Fruit fly (Drosophila melanogaster): ENCODE measurements around the gene Hsc70-4.
A peak's percentile ranks its signal among the peaks of the same experiment; 100 is the strongest.

The Hsc70-4 gene

dm6 chr3R:15196134-15197034 is 46.1 kb upstream of the Hsc70-4 start, which contains the start of the genes Kpc1 and CG42542 (continued):
- TF ChIP-seq scrt (GFP tag; optimal IDR thresholded peaks at IDR 0.05) = peak; percentile 35
- TF ChIP-seq Elba2 (GFP tag; optimal IDR thresholded peaks at IDR 0.05) = no peak
- TF ChIP-seq p53 (GFP tag; optimal IDR thresholded peaks at IDR 0.05) = no peak
- TF ChIP-seq CG6765 (GFP tag; optimal IDR thresholded peaks at IDR 0.05) = peak; percentile 13
- peak; percentile 81 for TF ChIP-seq CG15514 (GFP tag; optimal IDR thresholded peaks at IDR 0.05)
- peak; percentile 54 for TF ChIP-seq phol (tag; optimal IDR thresholded peaks at IDR 0.05)
- TF ChIP-seq Kr (GFP tag; optimal IDR thresholded peaks at IDR 0.05) = peak; percentile 11
- TF ChIP-seq HmgD (GFP tag; optimal IDR thresholded peaks at IDR 0.05) = peak; percentile 73
- peak; percentile 17; the same call in 1 of the 2 replicates for TF ChIP-seq Atf6 (GFP tag; IDR thresholded peaks at IDR 0.05)
- TF ChIP-seq CG11456 (GFP tag; IDR thresholded peaks at IDR 0.05) = peak; percentile 75; the same call in 2 of the 3 replicates
- TF ChIP-seq cas (GFP tag; IDR thresholded peaks at IDR 0.05) = peak; percentile 16; the same call in 1 of the 2 replicates
- no peak for TF ChIP-seq CG31365 (tag; optimal IDR thresholded peaks at IDR 0.05)
- TF ChIP-seq CG14441 (GFP tag; IDR thresholded peaks at IDR 0.05) = peak; percentile 54; the same call in 1 of the 2 replicates
- peak; percentile 92 for TF ChIP-seq Doc3 (GFP tag; IDR thresholded peaks at IDR 0.05; ENCODE audit: partially characterized antibody)
- no peak for TF ChIP-seq gcm (GFP tag; optimal IDR thresholded peaks at IDR 0.05)
- no peak for TF ChIP-seq CG10431 (GFP tag; optimal IDR thresholded peaks at IDR 0.05)
- TF ChIP-seq CTCF (GFP tag; optimal IDR thresholded peaks at IDR 0.05) = peak; percentile 22
- TF ChIP-seq Atf3 (GFP tag; optimal IDR thresholded peaks at IDR 0.05) = peak; percentile 38
- no peak for TF ChIP-seq lov (optimal IDR thresholded peaks at IDR 0.05)
- no peak for TF ChIP-seq lov (GFP tag; IDR thresholded peaks at IDR 0.05)
- peak; percentile 63 to 70 for TF ChIP-seq chif (GFP tag; optimal IDR thresholded peaks at IDR 0.05)
- peak; percentile 87 for TF ChIP-seq NFAT (GFP tag; IDR thresholded peaks at IDR 0.05)
- TF ChIP-seq Dref (GFP tag; IDR thresholded peaks at IDR 0.05) = peak; percentile 46
- TF ChIP-seq CG2199 (GFP tag; IDR thresholded peaks at IDR 0.05) = 0 out of 3 replicates have a peak, but pooled peaks have one; percentile 47
- peak; percentile 84 for TF ChIP-seq Bgb (GFP tag; IDR thresholded peaks at IDR 0.05; ENCODE audit: partially characterized antibody)
- peak; percentile 85 for TF ChIP-seq CG12391 (tag; optimal IDR thresholded peaks at IDR 0.05)
- TF ChIP-seq chinmo (GFP tag; IDR thresholded peaks at IDR 0.05; ENCODE audit: partially characterized antibody) = peak; percentile 88; the same call in 2 of the 4 replicates
- no peak; the same call in 2 of the 3 replicates for TF ChIP-seq CG2889 (GFP tag; IDR thresholded peaks at IDR 0.05)
- TF ChIP-seq corto (GFP tag; optimal IDR thresholded peaks at IDR 0.05) = peak; percentile 35
- TF ChIP-seq CG17385 (GFP tag; optimal IDR thresholded peaks at IDR 0.05) = peak; percentile 23
- peak; percentile 49 for TF ChIP-seq Antp (GFP tag; optimal IDR thresholded peaks at IDR 0.05)
- TF ChIP-seq so (GFP tag; IDR thresholded peaks at IDR 0.05) = peak; percentile 56; the same call in 1 of the 3 replicates
- TF ChIP-seq otp (GFP tag; IDR thresholded peaks at IDR 0.05) = peak; percentile 67; the same call in 1 of the 3 replicates
- peak; percentile 6 for TF ChIP-seq HHEX (GFP tag; optimal IDR thresholded peaks at IDR 0.05)
- TF ChIP-seq CG4707 (GFP tag; optimal IDR thresholded peaks at IDR 0.05) = peak; percentile 50
- TF ChIP-seq NfI (GFP tag; optimal IDR thresholded peaks at IDR 0.05) = peak; percentile 47
- TF ChIP-seq sr (GFP tag; IDR thresholded peaks at IDR 0.05) = peak; percentile 48; the same call in 1 of the 3 replicates
- TF ChIP-seq fd3F (GFP tag; optimal IDR thresholded peaks at IDR 0.05) = peak; percentile 29
- TF ChIP-seq CG1024 (GFP tag; IDR thresholded peaks at IDR 0.05) = no peak
- TF ChIP-seq tap (tag; optimal IDR thresholded peaks at IDR 0.05) = no peak
- TF ChIP-seq CoRest (tag; optimal IDR thresholded peaks at IDR 0.05) = peak; percentile 81
- peak; percentile 57 for TF ChIP-seq caup (GFP tag; optimal IDR thresholded peaks at IDR 0.05; ENCODE audit: severe bottlenecking)
- TF ChIP-seq Gug (GFP tag; IDR thresholded peaks at IDR 0.05) = peak; percentile 62; the same call in 3 of the 4 replicates
- TF ChIP-seq CG11398 (GFP tag; optimal IDR thresholded peaks at IDR 0.05) = no peak
- peak; percentile 86 for TF ChIP-seq Rfx (GFP tag; IDR thresholded peaks at IDR 0.05)
- peak; percentile 79 for TF ChIP-seq CG1602 (GFP tag; optimal IDR thresholded peaks at IDR 0.05)
- peak; percentile 67 for TF ChIP-seq Chrac-16 (GFP tag; optimal IDR thresholded peaks at IDR 0.05)
- TF ChIP-seq tgo (GFP tag; IDR thresholded peaks at IDR 0.05) = peak; percentile 55; the same call in 2 of the 3 replicates
